Worm (Caenorhabditis elegans): ENCODE data around the gene K07F5.17.

K07F5.17 gene

DNA sequence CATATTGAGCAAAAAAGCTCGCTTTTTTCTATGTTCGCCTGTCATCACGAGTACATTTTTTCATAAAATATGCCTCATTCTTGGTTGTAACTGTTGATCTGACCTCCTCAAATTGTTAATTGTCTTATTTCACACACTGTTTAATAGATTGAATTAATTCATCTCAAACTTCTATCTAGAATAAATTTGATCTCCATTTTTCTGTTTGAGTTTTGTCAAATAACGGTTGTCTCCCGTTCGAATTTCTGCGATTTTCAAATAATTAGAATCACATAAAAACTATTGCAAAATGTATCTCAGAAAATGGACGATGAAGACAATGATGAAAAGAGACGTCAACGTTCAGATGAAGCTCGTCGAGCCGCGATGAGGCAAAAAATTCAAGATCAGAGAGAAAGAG is 19.8 kb downstream of the K07F5.17 start, which contains the start of gene K07F5.14:
TSS of gene K07F5.14 (plus strand) at position 301 of the 400 bp plus-strand sequence.
- TF ChIP-seq unc-62 (GFP tag; optimal IDR thresholded peaks at IDR 0.05), result no peak

DNA sequence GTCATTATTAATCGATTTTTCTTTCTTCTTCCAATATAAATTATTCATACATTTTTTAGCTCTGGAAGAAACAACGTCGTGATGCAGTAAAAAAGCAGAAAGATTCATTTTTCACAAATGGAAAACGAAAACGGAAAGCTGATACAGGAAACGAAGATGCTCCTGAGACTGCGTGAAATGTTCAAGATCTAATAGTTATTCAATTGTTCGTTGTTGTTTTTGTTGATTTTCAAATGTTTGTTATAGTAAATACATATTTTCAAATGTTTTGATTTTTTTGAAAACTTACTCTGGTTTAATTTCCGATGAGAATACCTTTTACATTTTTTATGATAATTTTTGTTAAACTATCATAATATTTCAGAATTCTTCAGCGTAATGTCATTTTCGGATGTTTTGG is 21.6 kb downstream of the K07F5.17 start, which contains the start of gene K07F5.16:
TSS of gene K07F5.16 (plus strand) at position 301 of the 400 bp plus-strand sequence.
- TF ChIP-seq unc-62 (GFP tag; optimal IDR thresholded peaks at IDR 0.05), result no peak

DNA sequence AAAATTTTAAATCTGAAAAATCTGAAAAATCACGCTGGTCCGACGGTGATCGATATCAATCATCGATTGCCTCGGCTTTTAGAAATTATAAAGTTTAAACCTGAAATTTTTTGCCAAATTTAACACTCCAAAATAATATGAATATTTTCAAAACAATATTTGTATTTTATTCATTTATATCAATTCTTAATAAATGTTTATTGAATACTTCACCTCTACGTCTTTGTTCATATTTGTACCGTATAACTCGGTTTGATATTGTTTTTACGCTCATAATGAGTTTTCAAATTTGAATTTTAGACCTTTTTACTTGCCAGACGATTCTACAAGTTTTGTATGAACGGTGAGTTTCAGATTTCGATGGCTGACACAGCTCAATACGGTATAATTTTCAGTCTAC is 22.6 kb downstream of the K07F5.17 start, which contains the start of the genes K07F5.15 and K07F5.22:
TSS of gene K07F5.15 (plus strand) at position 301 of the 400 bp plus-strand sequence.
TSS of gene K07F5.22 (plus strand) at position 301 of the 400 bp plus-strand sequence.
- TF ChIP-seq unc-62 (GFP tag; optimal IDR thresholded peaks at IDR 0.05), result no peak

DNA sequence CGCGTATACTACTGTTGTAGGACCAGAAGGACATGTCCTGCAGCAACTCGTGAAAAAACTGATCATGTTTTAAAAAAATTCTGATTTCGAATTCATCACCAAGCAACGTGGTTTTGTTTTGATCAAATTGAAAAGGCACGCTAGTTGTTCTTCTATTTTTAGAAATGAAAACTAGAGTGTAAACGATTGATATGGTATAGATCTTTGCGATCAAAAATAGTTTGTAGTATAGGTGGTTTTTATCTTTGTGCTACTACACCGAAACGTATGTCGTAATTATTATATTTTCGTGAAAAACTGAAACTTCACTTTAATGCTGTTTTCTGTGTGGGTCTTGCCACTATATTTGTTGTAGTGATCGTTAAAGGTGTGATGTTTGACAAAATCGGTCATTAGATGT is 24.7 kb downstream of the K07F5.17 start:
- no peak for TF ChIP-seq unc-62 (GFP tag; optimal IDR thresholded peaks at IDR 0.05)

DNA sequence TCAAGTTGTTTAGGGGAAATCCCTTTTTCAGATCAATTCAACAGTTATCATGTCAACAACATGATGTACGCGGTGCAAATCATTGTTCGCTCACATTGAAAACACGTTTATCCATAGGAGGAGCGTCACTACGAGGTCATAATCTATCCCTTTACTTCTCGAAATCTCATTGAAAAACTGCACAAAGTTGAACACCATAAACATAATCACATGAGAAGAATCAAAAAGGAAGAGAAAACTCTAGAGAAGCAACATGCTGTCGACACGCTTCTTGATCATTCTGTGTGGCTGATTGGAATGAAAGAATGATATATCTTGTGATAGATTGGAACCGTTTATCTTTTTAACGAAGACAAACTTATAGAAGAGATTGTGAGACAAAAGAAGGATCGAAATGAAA is 25.7 kb downstream of the K07F5.17 start:
- no peak for TF ChIP-seq unc-62 (GFP tag; optimal IDR thresholded peaks at IDR 0.05)

DNA sequence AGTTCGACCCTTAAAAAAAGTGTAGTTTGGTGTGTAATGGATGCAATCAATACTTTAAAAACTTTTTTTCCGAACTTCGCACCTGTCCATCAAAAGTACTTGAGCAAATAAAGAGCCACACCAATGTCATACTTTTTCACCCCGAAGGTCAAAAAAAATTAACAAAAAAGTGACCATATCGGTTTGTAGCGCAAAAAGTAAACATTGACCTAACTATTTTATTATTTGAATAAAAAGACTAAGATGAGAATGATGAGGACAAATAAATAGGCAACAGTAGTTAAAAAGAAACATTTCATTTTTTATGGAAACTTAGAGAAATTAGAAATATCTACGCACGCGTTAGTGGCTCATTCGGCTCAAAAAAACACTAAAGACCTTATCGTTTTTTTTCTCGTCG is 27.2 kb downstream of the K07F5.17 start:
- TF ChIP-seq unc-62 (GFP tag; optimal IDR thresholded peaks at IDR 0.05), result no peak

DNA sequence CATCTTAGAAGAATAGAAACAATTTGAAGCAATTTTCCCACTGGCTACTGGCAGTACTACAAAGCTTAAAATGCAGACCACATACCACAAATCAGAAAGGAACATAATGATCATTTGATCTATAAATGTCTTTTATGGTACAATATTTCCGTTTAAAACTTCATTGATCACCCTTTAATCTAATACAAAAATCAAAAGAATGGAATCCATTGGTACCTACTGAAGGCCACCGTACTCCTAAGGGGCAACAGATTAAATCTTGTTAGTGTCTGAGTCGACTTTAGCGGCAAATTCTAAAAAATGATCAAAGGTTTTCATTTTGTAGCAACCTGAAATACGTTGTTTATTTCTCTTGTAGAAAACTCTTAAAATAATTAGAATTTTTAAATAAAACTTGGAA is 30.0 kb downstream of the K07F5.17 start:
- TF ChIP-seq unc-62 (GFP tag; optimal IDR thresholded peaks at IDR 0.05), result no peak

DNA sequence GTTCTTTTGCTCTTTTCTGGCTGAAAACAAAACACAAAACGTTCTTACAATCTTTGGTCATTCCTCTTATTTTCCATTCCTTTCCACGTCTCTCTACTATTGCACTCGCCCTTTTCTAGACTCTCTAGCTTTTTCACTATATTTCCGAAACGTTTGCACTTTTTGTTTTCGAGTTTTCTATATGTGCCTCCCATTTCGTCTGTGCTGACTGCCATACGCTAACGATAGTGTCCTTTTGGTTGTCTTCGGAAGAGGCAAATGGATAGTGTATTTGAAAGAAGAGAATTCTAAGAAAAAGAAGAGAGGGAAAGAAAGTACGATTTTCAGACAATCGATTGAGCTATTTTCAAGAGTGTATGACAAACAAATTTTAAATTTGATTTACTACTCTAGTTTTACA is 30.6 kb downstream of the K07F5.17 start:
- TF ChIP-seq unc-62 (GFP tag; optimal IDR thresholded peaks at IDR 0.05), result no peak

DNA sequence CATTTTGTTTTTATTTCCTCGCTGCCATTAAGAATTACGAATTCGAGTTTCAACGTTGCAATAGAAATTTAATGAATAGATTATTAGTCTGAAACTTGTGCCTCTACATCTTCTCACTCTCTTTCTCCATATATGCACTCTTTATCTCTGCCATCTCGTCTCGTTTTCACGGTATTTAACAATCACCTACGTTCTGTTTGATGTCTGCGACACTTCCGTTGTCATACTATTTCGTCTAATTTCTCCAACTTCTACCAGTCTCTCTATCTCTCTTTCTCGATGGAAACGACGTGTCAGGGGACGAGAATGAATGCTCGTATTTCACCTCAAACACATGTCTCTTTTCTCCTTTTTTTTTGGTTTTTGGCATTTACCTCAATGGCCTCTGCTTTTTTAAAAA is 31.7 kb downstream of the K07F5.17 start:
- no peak for TF ChIP-seq unc-62 (GFP tag; optimal IDR thresholded peaks at IDR 0.05)

DNA sequence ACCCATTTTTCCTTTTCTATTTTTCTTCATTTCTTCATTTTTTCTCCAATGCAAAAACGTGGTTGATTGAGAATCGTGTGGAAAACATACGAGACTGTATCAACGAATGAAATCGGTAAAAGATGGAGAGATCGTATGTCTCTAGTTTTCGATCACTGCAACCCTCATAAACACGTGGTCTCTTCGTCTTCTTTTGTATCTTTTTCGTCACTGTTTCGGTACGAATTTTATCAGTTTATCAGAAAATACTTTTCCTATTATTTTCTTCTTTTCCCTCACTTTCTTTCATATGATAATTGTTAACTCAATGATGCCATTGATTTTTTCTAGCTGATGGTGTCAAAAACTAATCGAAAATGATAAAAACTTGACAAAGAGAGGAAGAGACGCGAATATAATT is 33.5 kb downstream of the K07F5.17 start:
- no peak for TF ChIP-seq unc-62 (GFP tag; optimal IDR thresholded peaks at IDR 0.05)

DNA sequence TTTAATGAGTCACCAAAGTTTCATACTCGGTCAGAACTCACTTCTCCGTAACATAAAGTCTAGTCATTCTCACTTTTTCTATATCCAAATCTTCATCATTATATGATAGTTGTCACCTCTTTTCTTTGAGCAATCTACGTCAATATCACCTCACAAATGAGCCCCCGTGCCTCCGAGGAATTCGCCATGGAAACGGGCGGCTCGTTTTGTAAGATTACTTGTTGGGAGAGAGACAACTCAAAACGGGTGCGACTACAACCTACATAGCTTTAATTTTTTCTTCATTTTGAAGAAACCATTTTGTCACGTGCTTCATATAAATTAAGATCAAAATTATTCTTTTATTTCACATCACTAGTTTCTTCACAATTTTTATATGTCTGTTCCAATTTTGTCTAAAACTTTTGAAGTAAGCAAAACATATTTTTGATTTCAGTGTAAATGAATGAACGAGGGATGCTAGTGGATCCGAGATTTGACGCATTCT is 36.8 kb downstream of the K07F5.17 start, which contains the start of gene nhr-4:
TSS of gene nhr-4 (plus strand) at position 437 of the 487 bp plus-strand sequence.
- no peak for TF ChIP-seq unc-62 (GFP tag; optimal IDR thresholded peaks at IDR 0.05)

DNA sequence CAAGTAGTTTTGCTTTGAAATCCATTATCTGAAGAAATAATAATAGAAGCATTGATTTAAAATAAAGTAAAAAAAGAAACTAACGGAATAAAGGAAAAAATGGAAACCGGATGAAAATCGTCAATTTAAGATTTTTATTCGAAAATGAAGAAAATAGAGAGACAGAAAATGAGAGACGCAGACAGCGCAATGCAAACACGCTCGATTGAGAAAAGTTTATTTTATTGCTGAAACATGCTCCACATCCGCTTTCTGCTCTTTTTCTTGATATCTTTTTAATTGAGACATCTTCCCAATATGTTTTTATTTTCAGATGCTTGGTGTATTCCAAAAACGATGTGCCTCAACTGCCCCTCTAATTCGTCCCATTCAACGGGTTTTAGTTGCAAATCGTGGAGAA is 42.1 kb downstream of the K07F5.17 start, which contains the start of the genes prp-18 and mccc-1:
TSS of gene prp-18 (minus strand) at position 127 of the 400 bp plus-strand sequence.
TSS of gene mccc-1 (plus strand) at position 314 of the 400 bp plus-strand sequence.
- no peak for TF ChIP-seq unc-62 (GFP tag; optimal IDR thresholded peaks at IDR 0.05)

DNA sequence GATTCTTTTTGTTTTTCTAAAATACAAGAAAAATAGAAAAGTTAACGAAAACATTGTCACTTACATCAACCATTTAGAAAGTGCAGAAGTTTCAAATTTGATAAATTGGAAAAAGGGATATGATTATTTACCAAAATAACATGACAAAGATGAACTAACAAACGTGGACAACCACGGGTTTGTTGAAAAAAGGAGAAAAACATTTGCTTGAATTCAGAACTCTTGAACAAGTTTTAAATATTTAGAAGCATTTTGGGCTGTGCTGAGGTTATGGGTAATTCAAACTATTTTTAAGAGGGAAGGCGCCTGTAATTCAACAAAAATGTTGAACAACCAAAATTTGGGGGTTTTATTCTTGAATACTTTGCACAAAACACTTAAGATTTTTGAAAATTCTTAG is 47.7 kb downstream of the K07F5.17 start, which contains the start of gene ttbk-3:
TSS of gene ttbk-3 (minus strand) at position 101 of the 400 bp plus-strand sequence.
- no peak for TF ChIP-seq unc-62 (GFP tag; optimal IDR thresholded peaks at IDR 0.05)

DNA sequence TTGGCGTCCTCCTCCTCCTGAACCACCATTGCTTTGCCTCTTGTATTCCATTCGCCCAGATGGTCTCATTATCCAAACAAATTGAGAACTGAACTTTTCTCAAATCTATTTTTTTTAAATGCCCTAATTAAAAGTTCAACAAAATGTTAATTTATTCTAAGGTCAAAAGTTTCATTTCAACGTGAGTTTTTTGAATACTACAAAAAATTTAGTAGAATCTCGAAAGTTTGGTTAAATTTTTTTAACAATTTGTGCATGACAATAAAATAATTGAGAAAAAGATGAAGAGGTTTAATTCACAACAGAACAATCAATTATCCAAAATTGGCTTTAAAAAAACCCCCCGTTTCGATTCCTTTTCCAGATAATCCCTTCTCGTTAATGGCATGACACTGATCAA is 49.8 kb downstream of the K07F5.17 start, which contains the start of gene F32B6.4:
TSS of gene F32B6.4 (minus strand) at position 101 of the 400 bp plus-strand sequence.
- no peak for TF ChIP-seq unc-62 (GFP tag; optimal IDR thresholded peaks at IDR 0.05)

All from whole organism, dauer.